Fruit fly (Drosophila melanogaster): Measurements from ENCODE around the gene mrt.
A peak's percentile ranks its signal among the peaks of the same experiment; 100 is the strongest.

Gene mrt

dm6 chr3R:27282286-27282685, at the start of gene mrt (continued):
- TF ChIP-seq Hr51 (GFP tag; optimal IDR thresholded peaks at IDR 0.05) (peak; percentile 14 to 67), ase (GFP tag; IDR thresholded peaks at IDR 0.05) (no peak), cad (GFP tag; optimal IDR thresholded peaks at IDR 0.05) (no peak), knrl (GFP tag; IDR thresholded peaks at IDR 0.05; ENCODE audit: partially characterized antibody) (no peak), al (GFP tag; IDR thresholded peaks at IDR 0.05) (peak; percentile 61; the same call in 1 of the 2 replicates), CG7987 (GFP tag; optimal IDR thresholded peaks at IDR 0.05) (peak; percentile 73), sc (optimal IDR thresholded peaks at IDR 0.05) (no peak), sc (GFP tag; optimal IDR thresholded peaks at IDR 0.05) (no peak), CG18011 (GFP tag; optimal IDR thresholded peaks at IDR 0.05) (no peak), zfh2 (GFP tag; optimal IDR thresholded peaks at IDR 0.05) (peak; percentile 73), Dbx (GFP tag; IDR thresholded peaks at IDR 0.05) (peak; percentile 70), abd-A (tag; optimal IDR thresholded peaks at IDR 0.05) (no peak), h (optimal IDR thresholded peaks at IDR 0.05) (no peak), Mrtf (GFP tag; IDR thresholded peaks at IDR 0.05) (peak; percentile 19; the same call in 1 of the 3 replicates), stwl (tag; optimal IDR thresholded peaks at IDR 0.05) (no peak), ap (GFP tag; IDR thresholded peaks at IDR 0.05) (no peak), pho (GFP tag; optimal IDR thresholded peaks at IDR 0.05) (peak; percentile 52), Aef1 (GFP tag; IDR thresholded peaks at IDR 0.05) (peak; percentile 34; the same call in 1 of the 3 replicates), CG12391 (tag; optimal IDR thresholded peaks at IDR 0.05) (peak; percentile 64), CG9437 (GFP tag; optimal IDR thresholded peaks at IDR 0.05) (peak; percentile 16), vfl (GFP tag; optimal IDR thresholded peaks at IDR 0.05) (peak; percentile 24), lola (GFP tag; optimal IDR thresholded peaks at IDR 0.05) (peak in 1 of 3 experiments; percentile 23), CG17328 (GFP tag; IDR thresholded peaks at IDR 0.05) (0 out of 2 replicates have a peak, but pooled peaks have one; percentile 43), CG2875 (GFP tag; optimal IDR thresholded peaks at IDR 0.05) (no peak), CG12104 (GFP tag; optimal IDR thresholded peaks at IDR 0.05) (peak; percentile 36), H2.0 (GFP tag; IDR thresholded peaks at IDR 0.05) (no peak), CG3407 (GFP tag; optimal IDR thresholded peaks at IDR 0.05) (no peak), ab (GFP tag; optimal IDR thresholded peaks at IDR 0.05) (peak; percentile 33), repo (GFP tag; optimal IDR thresholded peaks at IDR 0.05) (peak; percentile 7), CG4707 (GFP tag; optimal IDR thresholded peaks at IDR 0.05) (no peak), dpn (GFP tag; optimal IDR thresholded peaks at IDR 0.05) (peak; percentile 48 to 49), Abd-B (GFP tag; optimal IDR thresholded peaks at IDR 0.05) (no peak), hbn (GFP tag; IDR thresholded peaks at IDR 0.05; ENCODE audit: partially characterized antibody) (no peak), CG10462 (GFP tag; optimal IDR thresholded peaks at IDR 0.05) (no peak), dysf (GFP tag; IDR thresholded peaks at IDR 0.05) (peak; percentile 50; the same call in 1 of the 3 replicates), Tbp (GFP tag; optimal IDR thresholded peaks at IDR 0.05) (no peak), BtbVII (GFP tag; optimal IDR thresholded peaks at IDR 0.05) (no peak), Dfd (GFP tag; optimal IDR thresholded peaks at IDR 0.05) (no peak), CG13296 (GFP tag; optimal IDR thresholded peaks at IDR 0.05) (no peak), crol (GFP tag; IDR thresholded peaks at IDR 0.05) (no peak), NK7.1 (GFP tag; optimal IDR thresholded peaks at IDR 0.05) (no peak), unpg (GFP tag; optimal IDR thresholded peaks at IDR 0.05) (peak; percentile 56), Deaf1 (tag; optimal IDR thresholded peaks at IDR 0.05) (no peak), nerfin-1 (tag; optimal IDR thresholded peaks at IDR 0.05) (no peak), CG34376 (GFP tag; optimal IDR thresholded peaks at IDR 0.05) (peak; percentile 53), Mes4 (GFP tag; optimal IDR thresholded peaks at IDR 0.05) (no peak), prd (optimal IDR thresholded peaks at IDR 0.05) (no peak), prd (GFP tag; IDR thresholded peaks at IDR 0.05) (peak; percentile 42; the same call in 2 of the 3 replicates), CG4360 (GFP tag; IDR thresholded peaks at IDR 0.05) (no peak), slp2 (GFP tag; optimal IDR thresholded peaks at IDR 0.05) (peak; percentile 19), CG6683 (GFP tag; optimal IDR thresholded peaks at IDR 0.05) (no peak), chn (GFP tag; optimal IDR thresholded peaks at IDR 0.05) (peak; percentile 25)
